Worm (Caenorhabditis elegans) whole organism, late embryonic: ENCODE data around the gene R05A10.8.

Experiments used
- C08G9.2 ChIP-seq: sonication (generic microtip); optimal IDR thresholded peaks from 2 replicates; lab custom pipeline; 2016; ENCODE audit warnings: mild to moderate bottlenecking, missing genetic modification characterization, moderate library complexity, missing compliant biosample characterization
- C38D4.7 ChIP-seq: fragments of 200-800 bp; sonication (Bioruptor generic); optimal IDR thresholded peaks from 2 replicates; lab custom pipeline; 2018; ENCODE audit warnings: mild to moderate bottlenecking, missing genetic modification characterization, moderate library complexity, missing compliant biosample characterization
- F13H6.1 ChIP-seq: sonication (generic microtip); optimal IDR thresholded peaks from 2 replicates; lab custom pipeline; 2016; ENCODE audit warnings: missing genetic modification characterization, missing compliant biosample characterization
- K02D7.2 ChIP-seq: sonication (generic microtip); optimal IDR thresholded peaks from 2 replicates; lab custom pipeline; 2017; ENCODE audit warnings: mild to moderate bottlenecking, missing genetic modification characterization, missing compliant biosample characterization
- Y22D7AL.16 ChIP-seq: sonication (generic microtip); optimal IDR thresholded peaks from 2 replicates; lab custom pipeline; 2016; ENCODE audit warnings: missing genetic modification characterization, missing compliant biosample characterization
- ahr-1 ChIP-seq: sonication (generic microtip); optimal IDR thresholded peaks from 2 replicates; lab custom pipeline; 2016; ENCODE audit warnings: missing genetic modification characterization, missing compliant biosample characterization
- ama-1 ChIP-seq: fragments of 150-350 bp; optimal IDR thresholded peaks from 2 replicates; lab custom pipeline; 2014
- ceh-14 ChIP-seq: sonication (generic microtip); optimal IDR thresholded peaks from 2 replicates; lab custom pipeline; 2016; ENCODE audit warnings: missing genotype, missing genetic modification characterization, missing compliant biosample characterization
- ceh-18 ChIP-seq: sonication (generic microtip); optimal IDR thresholded peaks from 2 replicates; lab custom pipeline; 2016; ENCODE audit warnings: missing genetic modification characterization, missing compliant biosample characterization
- ceh-19 ChIP-seq: fragments of 200-800 bp; sonication (Bioruptor generic); optimal IDR thresholded peaks from 2 replicates; lab custom pipeline; 2018; ENCODE audit warnings: mild to moderate bottlenecking, missing genetic modification characterization, missing compliant biosample characterization
- ceh-2 ChIP-seq: sonication (generic microtip); optimal IDR thresholded peaks from 2 replicates; lab custom pipeline; 2016; ENCODE audit warnings: missing genotype, missing genetic modification characterization, missing compliant biosample characterization
- ceh-22 ChIP-seq: sonication (generic microtip); optimal IDR thresholded peaks from 2 replicates; lab custom pipeline; 2017; ENCODE audit warnings: missing biosample characterization, missing genetic modification characterization
- ceh-34 ChIP-seq: sonication (generic microtip); optimal IDR thresholded peaks from 2 replicates; lab custom pipeline; 2016; ENCODE audit warnings: mild to moderate bottlenecking, missing genetic modification characterization, missing compliant biosample characterization
- ceh-45 ChIP-seq: fragments of 200-800 bp; sonication (Bioruptor generic); IDR thresholded peaks from 2 replicates; pipeline ENCODE4 v1.3.6; 2022; ENCODE audit warnings: missing genetic modification reagents, missing genetic modification characterization, missing compliant biosample characterization
- ceh-48 ChIP-seq: sonication (generic microtip); optimal IDR thresholded peaks from 2 replicates; lab custom pipeline; 2016; ENCODE audit warnings: missing genetic modification characterization, inconsistent platforms, missing compliant biosample characterization
- ceh-6 ChIP-seq: fragments of 200-800 bp; sonication (Bioruptor generic); optimal IDR thresholded peaks from 2 replicates; lab custom pipeline; 2018; ENCODE audit warnings: mild to moderate bottlenecking, missing genetic modification characterization, missing compliant biosample characterization
- che-1 ChIP-seq: sonication (generic microtip); optimal IDR thresholded peaks from 2 replicates; lab custom pipeline; 2016; ENCODE audit warnings: mild to moderate bottlenecking, missing genetic modification characterization, missing compliant biosample characterization
- elt-2 ChIP-seq: sonication (generic microtip); optimal IDR thresholded peaks from 2 replicates; lab custom pipeline; 2016; ENCODE audit warnings: missing genetic modification reagents, missing genetic modification characterization, missing compliant biosample characterization
- ets-4 ChIP-seq: sonication (generic microtip); optimal IDR thresholded peaks from 2 replicates; lab custom pipeline; 2016; ENCODE audit warnings: missing genetic modification characterization, missing compliant biosample characterization
- eyg-1 ChIP-seq: sonication (generic microtip); optimal IDR thresholded peaks from 2 replicates; lab custom pipeline; 2016; ENCODE audit warnings: missing genotype, missing genetic modification characterization, missing compliant biosample characterization
- fax-1 ChIP-seq: sonication (generic microtip); optimal IDR thresholded peaks from 2 replicates; lab custom pipeline; 2016; ENCODE audit warnings: missing genotype, missing genetic modification characterization, missing compliant biosample characterization
- fkh-10 ChIP-seq: fragments of 150-350 bp; optimal IDR thresholded peaks from 2 replicates; lab custom pipeline; 2014; ENCODE audit warnings: missing biosample characterization, missing genetic modification reagents, missing genetic modification characterization
- fkh-6 ChIP-seq: sonication (generic microtip); optimal IDR thresholded peaks from 2 replicates; lab custom pipeline; 2016; ENCODE audit warnings: missing genetic modification characterization, missing compliant biosample characterization
- hlh-13 ChIP-seq: fragments of 200-800 bp; sonication (Bioruptor generic); optimal IDR thresholded peaks from 2 replicates; lab custom pipeline; 2018; ENCODE audit warnings: mild to moderate bottlenecking, missing genetic modification characterization, missing compliant biosample characterization
- hlh-15 ChIP-seq: sonication (generic microtip); optimal IDR thresholded peaks from 2 replicates; lab custom pipeline; 2016; ENCODE audit warnings: missing genetic modification characterization, missing compliant biosample characterization
- hlh-8 ChIP-seq: sonication (generic microtip); optimal IDR thresholded peaks from 2 replicates; lab custom pipeline; 2016; ENCODE audit warnings: missing genotype, missing genetic modification characterization, missing compliant biosample characterization
- nfya-1 ChIP-seq: sonication (generic microtip); optimal IDR thresholded peaks from 2 replicates; lab custom pipeline; 2017; ENCODE audit warnings: missing genetic modification characterization, mild to moderate bottlenecking, missing compliant biosample characterization, antibody characterized with exemption, moderate library complexity
- nhr-11 ChIP-seq: fragments of 150-350 bp; optimal IDR thresholded peaks from 2 replicates; lab custom pipeline; 2014; ENCODE audit warnings: missing biosample characterization, missing genetic modification characterization
- pag-3 ChIP-seq: sonication (generic microtip); optimal IDR thresholded peaks from 2 replicates; lab custom pipeline; 2016; ENCODE audit warnings: missing compliant biosample characterization, missing genetic modification characterization, borderline replicate concordance
- pat-9 ChIP-seq: fragments of 200-800 bp; sonication (Bioruptor generic); optimal IDR thresholded peaks from 2 replicates; lab custom pipeline; 2018; ENCODE audit warnings: mild to moderate bottlenecking, missing genetic modification characterization, moderate library complexity, missing compliant biosample characterization
- pha-2 ChIP-seq: sonication (generic microtip); optimal IDR thresholded peaks from 2 replicates; lab custom pipeline; 2017; ENCODE audit warnings: mild to moderate bottlenecking, missing genetic modification characterization, missing compliant biosample characterization
- pqm-1 ChIP-seq: sonication (generic microtip); optimal IDR thresholded peaks from 2 replicates; lab custom pipeline; 2016; ENCODE audit warnings: missing genetic modification characterization, missing compliant biosample characterization
- ref-2 ChIP-seq: sonication (generic microtip); optimal IDR thresholded peaks from 2 replicates; lab custom pipeline; 2016; ENCODE audit warnings: missing genetic modification characterization, missing compliant biosample characterization
- rnt-1 ChIP-seq: sonication (generic microtip); optimal IDR thresholded peaks from 2 replicates; lab custom pipeline; 2016; ENCODE audit warnings: missing genetic modification characterization, missing compliant biosample characterization
- sdc-2 ChIP-seq: sonication (generic microtip); optimal IDR thresholded peaks from 2 replicates; lab custom pipeline; 2016; ENCODE audit warnings: missing genotype, missing genetic modification characterization, missing compliant biosample characterization
- sox-2 ChIP-seq: fragments of 200-800 bp; sonication (Bioruptor generic); IDR thresholded peaks from 2 replicates; pipeline ENCODE4 v1.3.6; 2022; ENCODE audit warnings: missing genetic modification reagents, missing genetic modification characterization, missing compliant biosample characterization
- sox-4 ChIP-seq: sonication (generic microtip); optimal IDR thresholded peaks from 2 replicates; lab custom pipeline; 2017; ENCODE audit warnings: mild to moderate bottlenecking, missing genetic modification characterization, inconsistent platforms, missing compliant biosample characterization
- tbx-2 ChIP-seq: sonication (generic microtip); optimal IDR thresholded peaks from 2 replicates; lab custom pipeline; 2016; ENCODE audit warnings: missing genetic modification characterization, missing compliant biosample characterization
- tbx-7 ChIP-seq: sonication (generic microtip); optimal IDR thresholded peaks from 2 replicates; lab custom pipeline; 2016; ENCODE audit warnings: missing genotype, missing genetic modification characterization, missing compliant biosample characterization
- ttx-3 ChIP-seq: sonication (generic microtip); optimal IDR thresholded peaks from 2 replicates; lab custom pipeline; 2016; ENCODE audit warnings: missing genetic modification reagents, missing genetic modification characterization, missing compliant biosample characterization
- unc-42 ChIP-seq: sonication (generic microtip); optimal IDR thresholded peaks from 2 replicates; lab custom pipeline; 2016; ENCODE audit warnings: missing genotype, missing genetic modification characterization, missing compliant biosample characterization
- unc-86 ChIP-seq: sonication (generic microtip); optimal IDR thresholded peaks from 2 replicates; lab custom pipeline; 2016; ENCODE audit warnings: missing genetic modification characterization, missing compliant biosample characterization

The R05A10.8 gene

ce11 chrIV:14143042-14143441 is 14.9 kb downstream of the R05A10.8 start:
- TF ChIP-seq ceh-34 (tag; lab: Kevin White, UChicago) (no peak), hlh-13 (GFP tag; lab: Kevin White, UChicago) (no peak), nhr-11 (tag; lab: Kevin White, UChicago) (no peak), fax-1 (tag; lab: Kevin White, UChicago) (no peak), pqm-1 (tag; lab: Kevin White, UChicago) (no peak), ceh-19 (GFP tag; lab: Kevin White, UChicago) (no peak), ceh-18 (no peak), fkh-6 (tag; lab: Kevin White, UChicago) (no peak), ahr-1 (no peak)
- TF ChIP-seq, all 69 proteins: peak for 0

- TF ChIP-seq ceh-22 (tag; lab: Kevin White, UChicago) (no peak), ceh-48 (tag; lab: Kevin White, UChicago) (no peak), sdc-2 (tag; lab: Kevin White, UChicago) (no peak), hlh-8 (tag; lab: Kevin White, UChicago) (no peak), hlh-15 (tag; lab: Kevin White, UChicago) (no peak), K02D7.2 (tag; lab: Kevin White, UChicago) (no peak), C08G9.2 (tag; lab: Kevin White, UChicago) (no peak), F13H6.1 (tag; lab: Kevin White, UChicago) (no peak), ama-1 (lab: Kevin White, UChicago) (no peak), elt-2 (tag; lab: Kevin White, UChicago) (no peak)
- TF ChIP-seq, all 69 proteins: peak for 0
These were observed 20.9 kb downstream of the R05A10.8 start, which contains the start of gene srz-31 for ce11 chrIV:14137063-14137462. Gene srz-31, plus strand, starts transcription at chrIV:14137363.

- TF ChIP-seq C38D4.7 (GFP tag; lab: Kevin White, UChicago) (no peak), ceh-19 (GFP tag; lab: Kevin White, UChicago) (no peak), nhr-11 (tag; lab: Kevin White, UChicago) (no peak), pqm-1 (tag; lab: Kevin White, UChicago) (no peak), ceh-45 (GFP tag; lab: Robert Waterston, UW) (no peak), ets-4 (tag; lab: Kevin White, UChicago) (no peak), che-1 (no peak), pha-2 (tag; lab: Kevin White, UChicago) (no peak), ref-2 (tag; lab: Kevin White, UChicago) (no peak), Y22D7AL.16 (tag; lab: Kevin White, UChicago) (no peak), nfya-1 (tag; lab: Kevin White, UChicago) (no peak)
These were observed 24.6 kb downstream of the R05A10.8 start for ce11 chrIV:14133400-14133799.

DNA sequence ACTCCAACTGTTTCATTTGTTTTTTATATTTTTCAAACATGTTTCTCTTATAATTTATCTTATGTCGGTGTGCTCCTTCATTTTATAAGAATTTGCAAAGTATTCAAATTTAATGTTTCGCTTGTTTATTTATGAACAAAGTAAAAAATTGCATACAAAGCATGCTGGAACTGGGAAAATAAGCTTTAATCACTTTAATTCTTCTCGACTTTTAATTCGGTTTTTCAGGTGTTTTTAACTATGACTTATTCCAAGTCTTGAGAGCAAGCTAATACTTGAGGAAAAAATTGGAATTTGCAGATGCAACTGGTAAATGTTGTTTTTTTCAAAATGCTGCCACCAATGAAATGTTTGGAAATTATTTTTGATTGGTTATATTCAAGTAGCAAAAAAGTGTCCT is 26.2 kb downstream of the R05A10.8 start, which contains the start of gene srz-59:
Gene srz-59 (plus strand): TSS at position 301 of the 400 bp plus-strand sequence.
- TF ChIP-seq unc-42 (tag; lab: Kevin White, UChicago) (no peak), ceh-45 (GFP tag; lab: Robert Waterston, UW) (no peak), ets-4 (tag; lab: Kevin White, UChicago) (no peak), nfya-1 (tag; lab: Kevin White, UChicago) (no peak), fax-1 (tag; lab: Kevin White, UChicago) (no peak), pat-9 (tag; lab: Kevin White, UChicago) (no peak), rnt-1 (tag; lab: Kevin White, UChicago) (no peak), ceh-14 (tag; lab: Kevin White, UChicago) (no peak), nhr-11 (tag; lab: Kevin White, UChicago) (no peak), ahr-1 (no peak), tbx-7 (tag; lab: Kevin White, UChicago) (no peak)
- TF ChIP-seq, all 69 proteins: peak for 0

- TF ChIP-seq tbx-2 (no peak), sox-2 (GFP tag; lab: Robert Waterston, UW) (no peak), C08G9.2 (tag; lab: Kevin White, UChicago) (no peak), unc-86 (tag; lab: Kevin White, UChicago) (no peak), ttx-3 (tag; lab: Kevin White, UChicago) (no peak), eyg-1 (tag; lab: Kevin White, UChicago) (no peak), sox-4 (tag; lab: Kevin White, UChicago) (no peak), fkh-10 (GFP tag; lab: Kevin White, UChicago) (no peak), sdc-2 (tag; lab: Kevin White, UChicago) (no peak), nhr-11 (tag; lab: Kevin White, UChicago) (no peak), ceh-6 (GFP tag; lab: Kevin White, UChicago) (no peak), pag-3 (tag; lab: Kevin White, UChicago) (no peak), ceh-2 (tag; lab: Kevin White, UChicago) (no peak)
These were observed 28.9 kb downstream of the R05A10.8 start, which contains the start of gene srz-42 for ce11 chrIV:14129091-14129490. Gene srz-42, plus strand, starts transcription at chrIV:14129391.
